In the genomic region with DNA sequence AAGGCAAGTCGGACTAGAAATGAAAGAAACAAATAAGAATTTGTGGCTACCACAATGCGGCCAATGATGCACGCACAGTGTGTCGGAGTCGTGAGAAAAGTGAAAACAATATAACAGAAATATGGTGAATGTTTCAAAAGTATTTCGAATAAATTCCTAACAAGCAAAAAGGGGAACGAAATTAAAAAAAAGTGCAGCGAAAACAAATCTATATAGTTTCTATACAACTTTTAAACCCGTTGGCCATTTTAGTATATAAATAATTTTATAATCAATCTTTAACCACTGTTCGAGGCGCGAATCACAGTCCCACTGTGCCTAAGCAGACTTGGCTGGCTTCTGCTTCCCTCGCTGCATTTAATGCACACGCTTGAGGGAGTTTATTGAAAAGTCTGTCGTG, we compare ENCODE assay signal across 2 fruit fly cellular contexts.
TF ChIP-seq lines count a peak whose summit lies in the region.

No protein-coding gene starts in this region.

TF ChIP-seq in whole organism, embryonic, 481 proteins besides CTCF, POLR2A, EP300 and RAD21 (continued from another document and continues in another):
- peak; percentile 3 for TF ChIP-seq zen (tag; optimal IDR thresholded peaks at IDR 0.05; lab: Kevin White, UChicago)
- no peak for TF ChIP-seq cg (GFP tag; optimal IDR thresholded peaks at IDR 0.05; lab: Kevin White, UChicago)
- no peak for TF ChIP-seq ara (GFP tag; IDR thresholded peaks at IDR 0.05; lab: Robert Waterston, UW)
- TF ChIP-seq Mad (GFP tag; optimal IDR thresholded peaks at IDR 0.05; lab: Kevin White, UChicago): no peak
- TF ChIP-seq CG17186 (GFP tag; optimal IDR thresholded peaks at IDR 0.05; lab: Kevin White, UChicago): no peak
- TF ChIP-seq CG7839 (tag; optimal IDR thresholded peaks at IDR 0.05; lab: Kevin White, UChicago): peak; percentile 51
- TF ChIP-seq knrl (GFP tag; IDR thresholded peaks at IDR 0.05; lab: Robert Waterston, UW; ENCODE audit: partially characterized antibody): no peak
- no peak for TF ChIP-seq sd (tag; optimal IDR thresholded peaks at IDR 0.05; lab: Kevin White, UChicago)
- TF ChIP-seq gsb-n (tag; optimal IDR thresholded peaks at IDR 0.05; lab: Kevin White, UChicago): peak; percentile 48
- TF ChIP-seq Sox100B (GFP tag; optimal IDR thresholded peaks at IDR 0.05; lab: Kevin White, UChicago): peak; percentile 34
- TF ChIP-seq CG8924 (tag; optimal IDR thresholded peaks at IDR 0.05; lab: Kevin White, UChicago): peak; percentile 17
- TF ChIP-seq ind (GFP tag; optimal IDR thresholded peaks at IDR 0.05; lab: Kevin White, UChicago): no peak
- TF ChIP-seq Optix (GFP tag; IDR thresholded peaks at IDR 0.05; lab: Robert Waterston, UW): no peak
- no peak for TF ChIP-seq Bgb (GFP tag; IDR thresholded peaks at IDR 0.05; lab: Robert Waterston, UW; ENCODE audit: partially characterized antibody)
- no peak for TF ChIP-seq z (GFP tag; IDR thresholded peaks at IDR 0.05; lab: Robert Waterston, UW)
- TF ChIP-seq Antp (GFP tag; optimal IDR thresholded peaks at IDR 0.05; lab: Kevin White, UChicago): no peak
- TF ChIP-seq ttk (GFP tag; IDR thresholded peaks at IDR 0.05; lab: Robert Waterston, UW): no peak
- no peak for TF ChIP-seq CG10274 (GFP tag; optimal IDR thresholded peaks at IDR 0.05; lab: Kevin White, UChicago)
- no peak for TF ChIP-seq CG31365 (tag; optimal IDR thresholded peaks at IDR 0.05; lab: Kevin White, UChicago)
- no peak for TF ChIP-seq tll (GFP tag; optimal IDR thresholded peaks at IDR 0.05; lab: Kevin White, UChicago)
- no peak for TF ChIP-seq CG9215 (GFP tag; IDR thresholded peaks at IDR 0.05; lab: Robert Waterston, UW)
- TF ChIP-seq lov (optimal IDR thresholded peaks at IDR 0.05; lab: Kevin White, UChicago): no peak
- no peak for TF ChIP-seq lov (GFP tag; IDR thresholded peaks at IDR 0.05; lab: Robert Waterston, UW)
- no peak for TF ChIP-seq CG30431 (GFP tag; optimal IDR thresholded peaks at IDR 0.05; lab: Kevin White, UChicago)
- peak; percentile 54 for TF ChIP-seq CG17359 (tag; optimal IDR thresholded peaks at IDR 0.05; lab: Kevin White, UChicago)
- no peak for TF ChIP-seq schlank (tag; optimal IDR thresholded peaks at IDR 0.05; lab: Kevin White, UChicago)
- peak; percentile 20 for TF ChIP-seq CG10431 (GFP tag; optimal IDR thresholded peaks at IDR 0.05; lab: Kevin White, UChicago)
- no peak for TF ChIP-seq CG3847 (GFP tag; IDR thresholded peaks at IDR 0.05; lab: Robert Waterston, UW)
- no peak for TF ChIP-seq org-1 (GFP tag; optimal IDR thresholded peaks at IDR 0.05; lab: Kevin White, UChicago)
- no peak for TF ChIP-seq Dfd (GFP tag; optimal IDR thresholded peaks at IDR 0.05; lab: Kevin White, UChicago)
- no peak for TF ChIP-seq Hmx (GFP tag; optimal IDR thresholded peaks at IDR 0.05; lab: Kevin White, UChicago)
- peak; percentile 21 for TF ChIP-seq lab (GFP tag; optimal IDR thresholded peaks at IDR 0.05; lab: Kevin White, UChicago)
- 0 out of 3 replicates have a peak, but pooled peaks have one; percentile 44 for TF ChIP-seq CG11695 (GFP tag; IDR thresholded peaks at IDR 0.05; lab: Robert Waterston, UW)
- no peak for TF ChIP-seq CG10565 (GFP tag; optimal IDR thresholded peaks at IDR 0.05; lab: Kevin White, UChicago)
- TF ChIP-seq chif (GFP tag; optimal IDR thresholded peaks at IDR 0.05; lab: Kevin White, UChicago): no peak
- TF ChIP-seq gfzf (GFP tag; optimal IDR thresholded peaks at IDR 0.05; lab: Kevin White, UChicago): no peak
- TF ChIP-seq tna (GFP tag; IDR thresholded peaks at IDR 0.05; lab: Robert Waterston, UW; ENCODE audit: partially characterized antibody): no peak
- no peak for TF ChIP-seq CkIIα-i1 (GFP tag; IDR thresholded peaks at IDR 0.05; lab: Robert Waterston, UW)
- TF ChIP-seq NFAT (GFP tag; IDR thresholded peaks at IDR 0.05; lab: Robert Waterston, UW): no peak
- no peak for TF ChIP-seq crc (GFP tag; optimal IDR thresholded peaks at IDR 0.05; lab: Kevin White, UChicago)
- TF ChIP-seq E2f1 (GFP tag; IDR thresholded peaks at IDR 0.05; lab: Robert Waterston, UW): peak; percentile 8; the same call in 1 of the 2 replicates
- TF ChIP-seq al (GFP tag; IDR thresholded peaks at IDR 0.05; lab: Robert Waterston, UW): no peak
- no peak for TF ChIP-seq peb (GFP tag; IDR thresholded peaks at IDR 0.05; lab: Robert Waterston, UW)
- no peak for TF ChIP-seq Dip2 (GFP tag; IDR thresholded peaks at IDR 0.05; lab: Robert Waterston, UW)
- TF ChIP-seq mirr (GFP tag; optimal IDR thresholded peaks at IDR 0.05; lab: Kevin White, UChicago): no peak
- TF ChIP-seq shn (GFP tag; optimal IDR thresholded peaks at IDR 0.05; lab: Kevin White, UChicago): no peak
- no peak for TF ChIP-seq Elba2 (GFP tag; optimal IDR thresholded peaks at IDR 0.05; lab: Kevin White, UChicago)
- TF ChIP-seq mam (GFP tag; optimal IDR thresholded peaks at IDR 0.05; lab: Kevin White, UChicago): no peak
- TF ChIP-seq HLHmδ (GFP tag; optimal IDR thresholded peaks at IDR 0.05; lab: Kevin White, UChicago): no peak
- no peak for TF ChIP-seq CG14860 (GFP tag; IDR thresholded peaks at IDR 0.05; lab: Robert Waterston, UW; ENCODE audit: partially characterized antibody)
- no peak for TF ChIP-seq sc (optimal IDR thresholded peaks at IDR 0.05; lab: Kevin White, UChicago)
- TF ChIP-seq sc (GFP tag; optimal IDR thresholded peaks at IDR 0.05; lab: Kevin White, UChicago): peak; percentile 11
- TF ChIP-seq CG18619 (GFP tag; optimal IDR thresholded peaks at IDR 0.05; lab: Kevin White, UChicago): no peak
- TF ChIP-seq H2.0 (GFP tag; IDR thresholded peaks at IDR 0.05; lab: Robert Waterston, UW): no peak
- no peak for TF ChIP-seq bowl (GFP tag; IDR thresholded peaks at IDR 0.05; lab: Robert Waterston, UW)
- no peak for TF ChIP-seq prd (optimal IDR thresholded peaks at IDR 0.05; lab: Kevin White, UChicago)
- peak; percentile 62; the same call in 2 of the 3 replicates for TF ChIP-seq prd (GFP tag; IDR thresholded peaks at IDR 0.05; lab: Robert Waterston, UW)
- TF ChIP-seq ken (GFP tag; IDR thresholded peaks at IDR 0.05; lab: Robert Waterston, UW): no peak
- no peak for TF ChIP-seq CG12299 (tag; optimal IDR thresholded peaks at IDR 0.05; lab: Kevin White, UChicago)
- TF ChIP-seq CG9876 (GFP tag; optimal IDR thresholded peaks at IDR 0.05; lab: Kevin White, UChicago): no peak
- TF ChIP-seq CG15269 (tag; optimal IDR thresholded peaks at IDR 0.05; lab: Kevin White, UChicago): peak; percentile 17
- TF ChIP-seq ato (GFP tag; IDR thresholded peaks at IDR 0.05; lab: Robert Waterston, UW; ENCODE audit: partially characterized antibody): no peak
- TF ChIP-seq Rfx (GFP tag; IDR thresholded peaks at IDR 0.05; lab: Robert Waterston, UW): no peak
- no peak for TF ChIP-seq btn (GFP tag; optimal IDR thresholded peaks at IDR 0.05; lab: Kevin White, UChicago)
- TF ChIP-seq CG2120 (GFP tag; optimal IDR thresholded peaks at IDR 0.05; lab: Kevin White, UChicago): no peak
- peak; percentile 32 for TF ChIP-seq CG13424 (tag; optimal IDR thresholded peaks at IDR 0.05; lab: Kevin White, UChicago)

TF ChIP-seq in whole organism, prepupa, 60 proteins besides CTCF, POLR2A, EP300 and RAD21 (continued from another document):
- TF ChIP-seq CG11294 (GFP tag; IDR thresholded peaks at IDR 0.05; lab: Robert Waterston, UW) (peak; percentile 54; the same call in 1 of the 2 replicates), fd85E (GFP tag; optimal IDR thresholded peaks at IDR 0.05; lab: Kevin White, UChicago) (peak; percentile 12), CG7368 (GFP tag; optimal IDR thresholded peaks at IDR 0.05; lab: Kevin White, UChicago) (peak; percentile 54), Hr39 (GFP tag; optimal IDR thresholded peaks at IDR 0.05; lab: Kevin White, UChicago) (peak; percentile 35), CG8119 (GFP tag; IDR thresholded peaks at IDR 0.05; lab: Robert Waterston, UW) (peak; percentile 91), Sox14 (GFP tag; optimal IDR thresholded peaks at IDR 0.05; lab: Kevin White, UChicago) (peak; percentile 66), Sox15 (GFP tag; optimal IDR thresholded peaks at IDR 0.05; lab: Kevin White, UChicago) (peak; percentile 37), CG11902 (GFP tag; optimal IDR thresholded peaks at IDR 0.05; lab: Kevin White, UChicago) (peak; percentile 26), Eip78C (GFP tag; lab: Kevin White, UChicago) (peak; percentile 95), CG31627 (GFP tag; optimal IDR thresholded peaks at IDR 0.05; lab: Kevin White, UChicago) (peak; percentile 21), CG6792 (GFP tag; optimal IDR thresholded peaks at IDR 0.05; lab: Kevin White, UChicago) (peak; percentile 67), esn (GFP tag; optimal IDR thresholded peaks at IDR 0.05; lab: Kevin White, UChicago) (peak; percentile 57), fd59A (GFP tag; optimal IDR thresholded peaks at IDR 0.05; lab: Kevin White, UChicago) (peak; percentile 66), Sox102F (GFP tag; optimal IDR thresholded peaks at IDR 0.05; lab: Kevin White, UChicago) (peak; percentile 40), salr (GFP tag; optimal IDR thresholded peaks at IDR 0.05; lab: Kevin White, UChicago) (peak in 1 of 2 experiments; percentile 75), pdm3 (GFP tag; optimal IDR thresholded peaks at IDR 0.05; lab: Kevin White, UChicago) (peak; percentile 66), dac (GFP tag; optimal IDR thresholded peaks at IDR 0.05; lab: Kevin White, UChicago) (peak; percentile 63), CG6854 (GFP tag; optimal IDR thresholded peaks at IDR 0.05; lab: Kevin White, UChicago) (no peak), CG11762 (GFP tag; optimal IDR thresholded peaks at IDR 0.05; lab: Kevin White, UChicago; ENCODE audit: insufficient read depth) (peak; percentile 70), spab (GFP tag; optimal IDR thresholded peaks at IDR 0.05; lab: Kevin White, UChicago) (peak; percentile 62), svp (GFP tag; lab: Kevin White, UChicago) (peak; percentile 77), CG10669 (GFP tag; optimal IDR thresholded peaks at IDR 0.05; lab: Kevin White, UChicago) (peak; percentile 73), Eip75B (GFP tag; optimal IDR thresholded peaks at IDR 0.05; lab: Kevin White, UChicago) (peak; percentile 62), CG34406 (GFP tag; optimal IDR thresholded peaks at IDR 0.05; lab: Kevin White, UChicago) (peak; percentile 54), Gug (GFP tag; IDR thresholded peaks at IDR 0.05; lab: Robert Waterston, UW) (peak; percentile 66), CG32006 (GFP tag; optimal IDR thresholded peaks at IDR 0.05; lab: Kevin White, UChicago) (peak; percentile 92), Hr38 (GFP tag; optimal IDR thresholded peaks at IDR 0.05; lab: Kevin White, UChicago) (no peak), Ets21C (GFP tag; optimal IDR thresholded peaks at IDR 0.05; lab: Kevin White, UChicago) (no peak), CG8632 (GFP tag; optimal IDR thresholded peaks at IDR 0.05; lab: Kevin White, UChicago) (peak; percentile 44), cyc (GFP tag; optimal IDR thresholded peaks at IDR 0.05; lab: Kevin White, UChicago) (no peak), vri (GFP tag; optimal IDR thresholded peaks at IDR 0.05; lab: Kevin White, UChicago) (no peak), CG6163 (GFP tag; IDR thresholded peaks at IDR 0.05; lab: Robert Waterston, UW) (peak; percentile 73), net (GFP tag; optimal IDR thresholded peaks at IDR 0.05; lab: Kevin White, UChicago) (peak; percentile 69), CG3032 (tag; optimal IDR thresholded peaks at IDR 0.05; lab: Kevin White, UChicago) (peak; percentile 66), Met (GFP tag; optimal IDR thresholded peaks at IDR 0.05; lab: Kevin White, UChicago) (peak; percentile 62), Lpt (GFP tag; optimal IDR thresholded peaks at IDR 0.05; lab: Kevin White, UChicago) (peak; percentile 80), ss (GFP tag; optimal IDR thresholded peaks at IDR 0.05; lab: Kevin White, UChicago) (peak; percentile 50 to 51), CG1621 (tag; optimal IDR thresholded peaks at IDR 0.05; lab: Kevin White, UChicago) (peak; percentile 46)
